Fruit fly (Drosophila melanogaster) whole organism, embryonic: ENCODE measurements around the gene CG31805.

Source experiments
- Antp ChIP-seq: fragments of 200-800 bp; sonication (Bioruptor generic); optimal IDR thresholded peaks from 3 replicates; lab custom pipeline; 2016; ENCODE audit warnings: missing biosample characterization, missing genetic modification characterization
- BEAF-32 ChIP-seq: fragments of 200-800 bp; sonication (Bioruptor generic); optimal IDR thresholded peaks from 3 replicates; lab custom pipeline; 2017; ENCODE audit warnings: missing biosample characterization, missing genetic modification characterization, mild to moderate bottlenecking, moderate library complexity, missing genetic modification reagents
- CG10267 ChIP-seq: fragments of 200-800 bp; sonication (Bioruptor generic); optimal IDR thresholded peaks from 2 replicates; lab custom pipeline; 2018; ENCODE audit warnings: missing biosample characterization, mild to moderate bottlenecking, missing genetic modification characterization, moderate library complexity
- CG12659 ChIP-seq: fragments of 200-800 bp; sonication (Bioruptor generic); optimal IDR thresholded peaks from 3 replicates; lab custom pipeline; 2017; ENCODE audit warnings: mild to moderate bottlenecking, missing biosample characterization, missing genetic modification reagents, missing genetic modification characterization
- CG12942 ChIP-seq: fragments of 200-800 bp; sonication (Bioruptor generic); optimal IDR thresholded peaks from 3 replicates; lab custom pipeline; 2016; ENCODE audit warnings: missing biosample characterization, missing genetic modification characterization
- CG13123 ChIP-seq: fragments of 200-800 bp; sonication (Bioruptor generic); optimal IDR thresholded peaks from 2 replicates; lab custom pipeline; 2016; ENCODE audit warnings: missing biosample characterization, missing genetic modification characterization
- CG13287 ChIP-seq: fragments of 200-800 bp; sonication (Bioruptor generic); IDR thresholded peaks from 2 replicates; pipeline ENCODE4 v1.3.6; 2022; ENCODE audit warnings: missing biosample characterization, missing genetic modification characterization; ENCODE audit not compliant: partially characterized antibody
- CG13624 ChIP-seq: fragments of 200-800 bp; sonication (Bioruptor generic); optimal IDR thresholded peaks from 2 replicates; lab custom pipeline; 2016; ENCODE audit warnings: missing biosample characterization, missing genetic modification characterization
- CG13894 ChIP-seq: fragments of 200-800 bp; sonication (Bioruptor generic); optimal IDR thresholded peaks from 3 replicates; lab custom pipeline; 2018; ENCODE audit warnings: missing biosample characterization, mild to moderate bottlenecking, missing genetic modification characterization, moderate library complexity
- CG14860 ChIP-seq: fragments of 200-800 bp; sonication (Bioruptor generic); IDR thresholded peaks from 3 replicates; pipeline ENCODE4 v1.3.6; 2022; ENCODE audit warnings: missing biosample characterization, missing genetic modification characterization; ENCODE audit not compliant: partially characterized antibody
- CG2116 ChIP-seq: fragments of 200-800 bp; sonication (Bioruptor generic); optimal IDR thresholded peaks from 3 replicates; lab custom pipeline; 2018; ENCODE audit warnings: missing biosample characterization, mild to moderate bottlenecking, missing genetic modification characterization
- CG2129 ChIP-seq: fragments of 200-800 bp; sonication (Bioruptor generic); IDR thresholded peaks from 2 replicates; pipeline ENCODE4 v1.3.6; 2022; ENCODE audit warnings: missing biosample characterization, missing genetic modification characterization; ENCODE audit not compliant: partially characterized antibody
- CG2202 ChIP-seq: fragments of 200-800 bp; sonication (Bioruptor generic); optimal IDR thresholded peaks from 2 replicates; lab custom pipeline; 2018; ENCODE audit warnings: missing biosample characterization, mild to moderate bottlenecking, missing genetic modification characterization
- CG2678 ChIP-seq: fragments of 200-800 bp; sonication (Bioruptor generic); optimal IDR thresholded peaks from 3 replicates; lab custom pipeline; 2019; ENCODE audit warnings: missing biosample characterization, mild to moderate bottlenecking, missing genetic modification characterization, moderate library complexity
- CG31441 ChIP-seq: fragments of 200-800 bp; sonication (Bioruptor generic); IDR thresholded peaks from 2 replicates; pipeline ENCODE4 v1.3.6; 2022; ENCODE audit warnings: missing biosample characterization, missing genetic modification characterization
- CG34224 ChIP-seq: fragments of 200-800 bp; sonication (Bioruptor generic); IDR thresholded peaks from 3 replicates; pipeline ENCODE4 v1.3.6; 2022; ENCODE audit warnings: missing biosample characterization, missing genetic modification characterization; ENCODE audit not compliant: partially characterized antibody
- CG5245 ChIP-seq: fragments of 200-800 bp; sonication (Bioruptor generic); optimal IDR thresholded peaks from 3 replicates; lab custom pipeline; 2016; ENCODE audit warnings: missing biosample characterization, missing genetic modification characterization
- CG6175 ChIP-seq: fragments of 200-800 bp; sonication (Bioruptor generic); IDR thresholded peaks from 3 replicates; pipeline ENCODE4 v1.3.6; 2022; ENCODE audit warnings: missing biosample characterization, missing genetic modification characterization
- CG6791 ChIP-seq: fragments of 200-800 bp; sonication (Bioruptor generic); IDR thresholded peaks from 3 replicates; pipeline ENCODE4 v1.3.6; 2022; ENCODE audit warnings: missing biosample characterization, missing genetic modification characterization; ENCODE audit not compliant: partially characterized antibody
- CG7357 ChIP-seq: fragments of 200-800 bp; sonication (Bioruptor generic); IDR thresholded peaks from 3 replicates; pipeline ENCODE4 v1.3.6; 2022; ENCODE audit warnings: missing biosample characterization, missing genetic modification characterization
- CG8478 ChIP-seq: fragments of >200 bp; optimal IDR thresholded peaks from 2 replicates; lab custom pipeline; 2018
- CG8924 ChIP-seq: fragments of 200-800 bp; optimal IDR thresholded peaks from 3 replicates; lab custom pipeline; 2019; ENCODE audit warnings: missing biosample characterization, mild to moderate bottlenecking, missing genetic modification characterization, moderate library complexity
- CoRest ChIP-seq: fragments of 200-800 bp; sonication (Bioruptor generic); optimal IDR thresholded peaks from 3 replicates; lab custom pipeline; 2018; ENCODE audit warnings: missing biosample characterization, mild to moderate bottlenecking, missing genetic modification characterization, moderate library complexity
- Dll ChIP-seq: fragments of 200-800 bp; sonication (Bioruptor generic); IDR thresholded peaks from 4 replicates; pipeline ENCODE4 v1.3.6; 2022; ENCODE audit warnings: missing biosample characterization, missing genetic modification characterization; ENCODE audit not compliant: partially characterized antibody
- Gsc ChIP-seq: fragments of 200-800 bp; sonication (Bioruptor generic); IDR thresholded peaks from 2 replicates; pipeline ENCODE4 v1.3.6; 2022; ENCODE audit warnings: missing biosample characterization, missing genetic modification characterization
- HLH4C ChIP-seq: fragments of 200-800 bp; sonication (Bioruptor generic); IDR thresholded peaks from 3 replicates; pipeline ENCODE4 v1.3.6; 2022; ENCODE audit warnings: missing biosample characterization, missing genetic modification characterization; ENCODE audit not compliant: partially characterized antibody
- MBD-R2 ChIP-seq: fragments of 200-800 bp; sonication (Bioruptor generic); IDR thresholded peaks from 2 replicates; pipeline ENCODE4 v1.3.6; 2022; ENCODE audit warnings: missing biosample characterization, missing genetic modification characterization
- NFAT ChIP-seq: fragments of 200-800 bp; sonication (Bioruptor generic); IDR thresholded peaks from 2 replicates; pipeline ENCODE4 v1.3.6; 2022; ENCODE audit warnings: missing biosample characterization, missing genetic modification characterization
- Pdp1 ChIP-seq, 2 experiments: fragments of 200-800 bp; sonication (Bioruptor generic); optimal IDR thresholded peaks; 3 replicates each; lab custom pipeline; 2016; ENCODE audit warnings: missing biosample characterization in 2 of 2, missing genetic modification characterization in 2 of 2, mild to moderate bottlenecking in 1 of 2, moderate library complexity in 1 of 2
- Scr ChIP-seq: fragments of 200-800 bp; sonication (Bioruptor generic); IDR thresholded peaks from 2 replicates; pipeline ENCODE4 v1.3.6; 2022; ENCODE audit warnings: missing biosample characterization, missing genetic modification characterization; ENCODE audit not compliant: partially characterized antibody
- cato ChIP-seq: fragments of 200-800 bp; sonication (Bioruptor generic); optimal IDR thresholded peaks from 2 replicates; lab custom pipeline; 2016; ENCODE audit warnings: missing biosample characterization, missing genetic modification characterization, borderline replicate concordance
- chinmo ChIP-seq: fragments of 200-800 bp; sonication (Bioruptor generic); IDR thresholded peaks from 4 replicates; pipeline ENCODE4 v1.3.6; 2022; ENCODE audit warnings: missing biosample characterization, missing genetic modification characterization; ENCODE audit not compliant: partially characterized antibody
- ci ChIP-seq: fragments of 200-800 bp; sonication (Bioruptor generic); IDR thresholded peaks from 3 replicates; pipeline ENCODE4 v1.3.6; 2022; ENCODE audit warnings: missing biosample characterization, missing genetic modification characterization
- crp ChIP-seq, 2 experiments: fragments of 200-800 bp; sonication (Bioruptor generic); optimal IDR thresholded peaks; 2 replicates in 1 of 2; 3 replicates in 1 of 2; lab custom pipeline; 2017; ENCODE audit warnings: missing biosample characterization in 2 of 2, missing genetic modification characterization in 2 of 2, mild to moderate bottlenecking in 1 of 2, moderate library complexity in 1 of 2
- eve ChIP-seq, 2 experiments: fragments of >200 bp; optimal IDR thresholded peaks; 2 replicates each; lab custom pipeline; 2017; ENCODE audit warnings: missing biosample characterization in 2 of 2, missing genetic modification characterization in 2 of 2
- gce ChIP-seq: fragments of 200-800 bp; sonication (Bioruptor generic); IDR thresholded peaks from 3 replicates; pipeline ENCODE4 v1.3.6; 2022; ENCODE audit warnings: missing biosample characterization, missing genetic modification characterization
- gro ChIP-seq: fragments of 200-800 bp; sonication (Bioruptor generic); optimal IDR thresholded peaks from 2 replicates; lab custom pipeline; 2016; ENCODE audit warnings: missing biosample characterization, missing genetic modification characterization
- h ChIP-seq: fragments of >200 bp; optimal IDR thresholded peaks from 2 replicates; lab custom pipeline; 2017
- hbn ChIP-seq: fragments of 200-800 bp; sonication (Bioruptor generic); IDR thresholded peaks from 2 replicates; pipeline ENCODE4 v1.3.6; 2022; ENCODE audit warnings: missing biosample characterization, missing genetic modification characterization; ENCODE audit not compliant: partially characterized antibody
- jing ChIP-seq: fragments of 200-800 bp; sonication (Bioruptor generic); optimal IDR thresholded peaks from 2 replicates; lab custom pipeline; 2018; ENCODE audit warnings: missing biosample characterization, mild to moderate bottlenecking, missing genetic modification characterization
- nmo ChIP-seq: fragments of 200-800 bp; sonication (Bioruptor generic); optimal IDR thresholded peaks from 2 replicates; lab custom pipeline; 2018; ENCODE audit warnings: missing biosample characterization, mild to moderate bottlenecking, missing genetic modification characterization, moderate library complexity
- pzg ChIP-seq: fragments of 200-800 bp; sonication (Bioruptor generic); optimal IDR thresholded peaks from 3 replicates; lab custom pipeline; 2018; ENCODE audit warnings: missing biosample characterization, mild to moderate bottlenecking, missing genetic modification characterization, moderate library complexity
- row ChIP-seq: fragments of 200-800 bp; sonication (Bioruptor generic); IDR thresholded peaks from 3 replicates; pipeline ENCODE4 v1.3.6; 2022; ENCODE audit warnings: missing biosample characterization, missing genetic modification characterization
- scrt ChIP-seq: fragments of 200-800 bp; sonication (Bioruptor generic); optimal IDR thresholded peaks from 2 replicates; lab custom pipeline; 2018; ENCODE audit warnings: missing biosample characterization, mild to moderate bottlenecking, missing genetic modification characterization, moderate library complexity
- sens-2 ChIP-seq: fragments of 200-800 bp; sonication (Bioruptor generic); IDR thresholded peaks from 2 replicates; pipeline ENCODE4 v1.3.6; 2022; ENCODE audit warnings: missing biosample characterization, missing genetic modification characterization
- slp2 ChIP-seq: fragments of 200-800 bp; sonication (Bioruptor generic); optimal IDR thresholded peaks from 2 replicates; lab custom pipeline; 2016; ENCODE audit warnings: missing biosample characterization, missing genetic modification characterization
- usp ChIP-seq: fragments of >200 bp; optimal IDR thresholded peaks from 2 replicates; lab custom pipeline; 2017; ENCODE audit warnings: missing biosample characterization, missing genetic modification characterization
- vnd ChIP-seq: fragments of 200-800 bp; sonication (Bioruptor generic); IDR thresholded peaks from 3 replicates; pipeline ENCODE4 v1.3.6; 2022; ENCODE audit warnings: missing biosample characterization, missing genetic modification characterization; ENCODE audit not compliant: partially characterized antibody
- z ChIP-seq: fragments of 200-800 bp; sonication (Bioruptor generic); IDR thresholded peaks from 3 replicates; pipeline ENCODE4 v1.3.6; 2022; ENCODE audit warnings: missing biosample characterization, missing genetic modification characterization
- zen2 ChIP-seq: fragments of 200-800 bp; sonication (Bioruptor generic); IDR thresholded peaks from 3 replicates; pipeline ENCODE4 v1.3.6; 2022; ENCODE audit warnings: missing biosample characterization, missing genetic modification characterization; ENCODE audit not compliant: partially characterized antibody

CG31805 gene

DNA sequence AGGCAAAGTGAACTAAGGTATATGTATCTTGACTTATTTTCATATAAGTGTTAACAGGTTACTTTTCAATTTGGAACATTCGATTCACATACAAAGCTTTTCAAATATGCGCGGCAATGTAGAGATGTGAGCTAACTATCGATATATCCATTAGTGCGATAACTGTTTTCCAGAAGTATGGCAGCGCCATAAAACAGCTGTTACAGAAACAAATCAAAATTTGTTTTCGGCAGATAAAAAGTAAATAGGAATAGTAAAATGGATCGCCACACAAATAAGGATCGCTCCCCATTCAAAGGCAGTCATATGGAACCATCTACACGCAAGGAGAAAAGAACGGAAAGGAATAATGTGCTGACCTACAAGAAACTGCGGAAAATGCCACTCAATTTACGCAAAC is 21.0 kb downstream of the CG31805 start, which contains the start of the genes CG32832, CG31743 and CG34313 (continued):
- TF ChIP-seq CoRest (tag; lab: Kevin White, UChicago) (peak; percentile 20), CG31441 (GFP tag; lab: Robert Waterston, UW) (no peak), CG2202 (tag; lab: Kevin White, UChicago) (no peak), CG13624 (no peak), CG10267 (peak; percentile 2), MBD-R2 (peak; percentile 88), Gsc (GFP tag; lab: Robert Waterston, UW) (no peak), usp (GFP tag; lab: Kevin White, UChicago) (no peak), chinmo (peak; percentile 79; the same call in 3 of the 4 replicates), CG7357 (GFP tag; lab: Robert Waterston, UW) (no peak), nmo (peak; percentile 40), CG14860 (0 out of 3 replicates have a peak, but pooled peaks have one; percentile 40), CG34224 (peak; percentile 79), CG13123 (GFP tag; lab: Kevin White, UChicago) (no peak), CG12942 (GFP tag; lab: Kevin White, UChicago) (no peak), Pdp1 (GFP tag; optimal IDR thresholded peaks at IDR 0.05; lab: Kevin White, UChicago) (peak in 1 of 2 experiments; percentile 30), HLH4C (GFP tag; lab: Robert Waterston, UW) (peak; percentile 58), zen2 (peak; percentile 64; the same call in 1 of the 3 replicates), CG6175 (GFP tag; lab: Robert Waterston, UW) (no peak), cato (GFP tag; lab: Kevin White, UChicago) (no peak), hbn (GFP tag; lab: Robert Waterston, UW) (peak; percentile 79), CG13894 (tag; lab: Kevin White, UChicago) (no peak), sens-2 (GFP tag; lab: Robert Waterston, UW) (no peak), ci (GFP tag; lab: Robert Waterston, UW) (peak; percentile 39; the same call in 1 of the 3 replicates), NFAT (no peak), pzg (GFP tag; lab: Kevin White, UChicago) (peak; percentile 86), CG2678 (tag; lab: Kevin White, UChicago) (no peak), CG8478 (lab: Kevin White, UChicago) (no peak), BEAF-32 (GFP tag; lab: Kevin White, UChicago) (peak; percentile 85), Dll (peak; percentile 79), jing (GFP tag; lab: Kevin White, UChicago) (no peak), gro (GFP tag; lab: Kevin White, UChicago) (no peak), row (GFP tag; lab: Robert Waterston, UW) (no peak), CG2129 (GFP tag; lab: Robert Waterston, UW) (peak; percentile 28), CG12659 (peak; percentile 19), Antp (no peak), h (lab: Kevin White, UChicago) (no peak), z (GFP tag; lab: Robert Waterston, UW) (no peak), CG2116 (GFP tag; lab: Kevin White, UChicago) (peak; percentile 49), CG8924 (no peak), CG13287 (GFP tag; lab: Robert Waterston, UW) (peak; percentile 90), scrt (GFP tag; lab: Kevin White, UChicago) (no peak), vnd (GFP tag; lab: Robert Waterston, UW) (peak; percentile 42; the same call in 1 of the 3 replicates), gce (GFP tag; lab: Robert Waterston, UW) (no peak), CG5245 (GFP tag; lab: Kevin White, UChicago) (no peak), slp2 (GFP tag; lab: Kevin White, UChicago) (no peak), crp (GFP tag; optimal IDR thresholded peaks at IDR 0.05; lab: Kevin White, UChicago) (peak; percentile 77 to 97), eve (GFP tag; optimal IDR thresholded peaks at IDR 0.05; lab: Kevin White, UChicago) (peak in 1 of 2 experiments; percentile 62), CG6791 (GFP tag; lab: Robert Waterston, UW) (peak; percentile 74), Scr (GFP tag; lab: Robert Waterston, UW) (peak; percentile 78)
